Worm (Caenorhabditis elegans) whole organism, L4 larva: ENCODE data around the gene tag-234.

Experiments
- F26F4.8 ChIP-seq: fragments of 200-800 bp; sonication (Bioruptor generic); conservative IDR thresholded peaks from 2 replicates; pipeline ENCODE4 v1.3.6; 2022; ENCODE audit warnings: missing genetic modification characterization, missing compliant biosample characterization
- F44E2.7 ChIP-seq: fragments of 200-800 bp; sonication (Bioruptor generic); IDR thresholded peaks from 2 replicates; pipeline ENCODE4 v2.1.2; 2022; ENCODE audit warnings: missing genetic modification characterization, missing compliant biosample characterization
- ZK337.2 ChIP-seq: fragments of 200-800 bp; sonication (Bioruptor generic); IDR thresholded peaks from 2 replicates; pipeline ENCODE4 v1.3.6; 2022; ENCODE audit warnings: missing genetic modification reagents, missing genetic modification characterization, missing compliant biosample characterization
- aha-1 ChIP-seq: fragments of 150-350 bp; peaks from one replicate; lab custom pipeline; 2014; ENCODE audit warnings: missing biosample characterization, missing genetic modification characterization
- aly-2 ChIP-seq: sonication (generic microtip); optimal IDR thresholded peaks from 2 replicates; lab custom pipeline; 2018; ENCODE audit warnings: missing biosample characterization, missing genetic modification characterization
- attf-4 ChIP-seq: sonication (generic microtip); optimal IDR thresholded peaks from 3 replicates; lab custom pipeline; 2017; ENCODE audit warnings: missing biosample characterization, missing genetic modification characterization
- ceh-32 ChIP-seq: sonication (generic microtip); optimal IDR thresholded peaks from 2 replicates; lab custom pipeline; 2016; ENCODE audit warnings: mild to moderate bottlenecking, missing genetic modification characterization, missing compliant biosample characterization; ENCODE audit not compliant: poor library complexity
- ceh-44 ChIP-seq: fragments of 200-800 bp; sonication (Bioruptor generic); IDR thresholded peaks from 2 replicates; pipeline ENCODE4 v1.3.6; 2022; ENCODE audit warnings: missing genetic modification reagents, missing genetic modification characterization, missing compliant biosample characterization
- ceh-62 ChIP-seq: sonication (generic microtip); optimal IDR thresholded peaks from 2 replicates; lab custom pipeline; 2017; ENCODE audit warnings: missing biosample characterization, missing genetic modification characterization
- ceh-82 ChIP-seq: sonication (generic microtip); optimal IDR thresholded peaks from 2 replicates; lab custom pipeline; 2017; ENCODE audit warnings: missing biosample characterization, missing genetic modification characterization
- ces-1 ChIP-seq: fragments of 150-350 bp; sonication (generic microtip); optimal IDR thresholded peaks from 4 replicates; lab custom pipeline; 2014; ENCODE audit warnings: missing biosample characterization, missing genetic modification reagents, missing genetic modification characterization
- dmd-6 ChIP-seq: fragments of 200-800 bp; sonication (Bioruptor generic); IDR thresholded peaks from 2 replicates; pipeline ENCODE4 v1.3.6; 2022; ENCODE audit warnings: missing genetic modification reagents, missing genetic modification characterization, missing compliant biosample characterization
- dmd-9 ChIP-seq: fragments of 200-800 bp; sonication (Bioruptor generic); IDR thresholded peaks from 2 replicates; pipeline ENCODE4 v1.3.6; 2022; ENCODE audit warnings: missing genetic modification reagents, missing genetic modification characterization, missing compliant biosample characterization
- dpl-1 ChIP-seq: fragments of 150-350 bp; optimal IDR thresholded peaks from 2 replicates; lab custom pipeline; 2014; ENCODE audit warnings: missing biosample characterization, missing genetic modification reagents, missing genetic modification characterization
- duxl-1 ChIP-seq: sonication (generic microtip); optimal IDR thresholded peaks from 2 replicates; lab custom pipeline; 2016; ENCODE audit warnings: mild to moderate bottlenecking, missing genetic modification characterization, moderate library complexity, missing compliant biosample characterization; ENCODE audit not compliant: poor library complexity
- dve-1 ChIP-seq: sonication (generic microtip); optimal IDR thresholded peaks from 2 replicates; lab custom pipeline; 2017; ENCODE audit warnings: antibody characterized with exemption, mild to moderate bottlenecking, missing genetic modification characterization, missing compliant biosample characterization; ENCODE audit not compliant: insufficient read depth
- egl-43 ChIP-seq: fragments of 200-800 bp; sonication (Bioruptor generic); IDR thresholded peaks from 2 replicates; pipeline ENCODE4 v1.3.6; 2022; ENCODE audit warnings: missing genetic modification reagents, missing genetic modification characterization, missing compliant biosample characterization
- gei-8 ChIP-seq: fragments of 200-800 bp; sonication (Bioruptor generic); optimal IDR thresholded peaks from 2 replicates; lab custom pipeline; 2018; ENCODE audit warnings: mild to moderate bottlenecking, missing genetic modification characterization, missing compliant biosample characterization
- hmg-1.1 ChIP-seq: fragments of 200-800 bp; sonication (Bioruptor generic); IDR thresholded peaks from 2 replicates; pipeline ENCODE4 v1.3.6; 2022; ENCODE audit warnings: missing genetic modification reagents, missing genetic modification characterization, missing compliant biosample characterization
- jun-1 ChIP-seq: fragments of 150-350 bp; optimal IDR thresholded peaks from 2 replicates; lab custom pipeline; 2014; ENCODE audit warnings: missing biosample characterization, missing genetic modification reagents, missing genetic modification characterization
- lin-38 ChIP-seq: fragments of 200-800 bp; sonication (Bioruptor generic); IDR thresholded peaks from 2 replicates; pipeline ENCODE4 v1.3.6; 2022; ENCODE audit warnings: missing genetic modification reagents, missing genetic modification characterization, missing compliant biosample characterization
- lin-39 ChIP-seq: fragments of 150-350 bp; optimal IDR thresholded peaks from 2 replicates; lab custom pipeline; 2014; ENCODE audit warnings: missing biosample characterization, missing genetic modification reagents, missing genetic modification characterization
- lir-3 ChIP-seq: sonication (generic microtip); optimal IDR thresholded peaks from 2 replicates; lab custom pipeline; 2016; ENCODE audit warnings: mild to moderate bottlenecking, missing genetic modification characterization, missing compliant biosample characterization
- mep-1 ChIP-seq: fragments of 150-350 bp; sonication (generic microtip); optimal IDR thresholded peaks from 3 replicates; lab custom pipeline; 2014; ENCODE audit warnings: missing biosample characterization, missing genetic modification characterization
- mxl-3 ChIP-seq: fragments of 200-800 bp; sonication (Bioruptor generic); optimal IDR thresholded peaks from 2 replicates; lab custom pipeline; 2018; ENCODE audit warnings: mild to moderate bottlenecking, missing genetic modification characterization, missing compliant biosample characterization
- nhr-10 ChIP-seq: fragments of 150-350 bp; optimal IDR thresholded peaks from 2 replicates; lab custom pipeline; 2014; ENCODE audit warnings: missing biosample characterization, missing genetic modification characterization
- nhr-111 ChIP-seq: fragments of 200-800 bp; sonication (Bioruptor generic); optimal IDR thresholded peaks from 2 replicates; lab custom pipeline; 2018; ENCODE audit warnings: mild to moderate bottlenecking, missing genetic modification characterization, missing compliant biosample characterization
- nhr-25 ChIP-seq: sonication (generic microtip); optimal IDR thresholded peaks from 2 replicates; lab custom pipeline; 2017; ENCODE audit warnings: missing genetic modification characterization, mild to moderate bottlenecking, missing compliant biosample characterization, antibody characterized with exemption, moderate library complexity, borderline replicate concordance; ENCODE audit not compliant: insufficient read depth
- nhr-41 ChIP-seq: fragments of 200-800 bp; sonication (Bioruptor generic); IDR thresholded peaks from 2 replicates; pipeline ENCODE4 v1.3.6; 2022; ENCODE audit warnings: missing genetic modification reagents, missing genetic modification characterization, missing compliant biosample characterization
- nhr-48 ChIP-seq: sonication (generic microtip); optimal IDR thresholded peaks from 2 replicates; lab custom pipeline; 2016; ENCODE audit warnings: mild to moderate bottlenecking, missing genetic modification characterization, missing compliant biosample characterization
- nhr-77 ChIP-seq: fragments of 150-350 bp; optimal IDR thresholded peaks from 2 replicates; lab custom pipeline; 2014; ENCODE audit warnings: missing biosample characterization, missing genetic modification characterization
- pqm-1 ChIP-seq: sonication (generic microtip); optimal IDR thresholded peaks from 2 replicates; lab custom pipeline; 2017; ENCODE audit warnings: missing biosample characterization, missing genetic modification characterization
- set-16 ChIP-seq: fragments of 200-800 bp; sonication (Bioruptor generic); IDR thresholded peaks from 2 replicates; pipeline ENCODE4 v1.3.6; 2022; ENCODE audit warnings: missing genetic modification reagents, missing genetic modification characterization, missing compliant biosample characterization
- skn-1 ChIP-seq: fragments of 150-350 bp; optimal IDR thresholded peaks from 2 replicates; lab custom pipeline; 2014; ENCODE audit warnings: missing biosample characterization, missing genetic modification characterization
- spr-1 ChIP-seq: sonication (generic microtip); optimal IDR thresholded peaks from 2 replicates; lab custom pipeline; 2016; ENCODE audit warnings: mild to moderate bottlenecking, missing genetic modification characterization, missing compliant biosample characterization
- tra-1 ChIP-seq: fragments of 200-800 bp; sonication (Bioruptor generic); IDR thresholded peaks from 2 replicates; pipeline ENCODE4 v1.3.6; 2022; ENCODE audit warnings: missing genetic modification reagents, missing genetic modification characterization, missing compliant biosample characterization
- unc-130 ChIP-seq: sonication (generic microtip); optimal IDR thresholded peaks from 2 replicates; lab custom pipeline; 2016; ENCODE audit warnings: missing genetic modification reagents, missing genetic modification characterization, missing compliant biosample characterization
- unc-39 ChIP-seq: sonication (generic microtip); optimal IDR thresholded peaks from 2 replicates; lab custom pipeline; 2017; ENCODE audit warnings: missing biosample characterization, missing genetic modification characterization
- unc-62 ChIP-seq, 3 experiments: fragments of 150-350 bp in 1 of 3; sonication (generic microtip); optimal IDR thresholded peaks in 2 of 3; peaks in 1 of 3; 1 replicate in 1 of 3; 2 replicates in 2 of 3; lab custom pipeline; 2014 to 2017; ENCODE audit warnings: missing biosample characterization in 3 of 3, missing genetic modification characterization in 3 of 3, missing genetic modification reagents in 3 of 3, missing genotype in 1 of 3
- zag-1 ChIP-seq: fragments of 150-350 bp; optimal IDR thresholded peaks from 2 replicates; lab custom pipeline; 2014; ENCODE audit warnings: missing biosample characterization, missing genetic modification characterization
- zip-11 ChIP-seq: fragments of 200-800 bp; sonication (Bioruptor generic); IDR thresholded peaks from 2 replicates; pipeline ENCODE4 v1.3.6; 2022; ENCODE audit warnings: missing genetic modification characterization, missing compliant biosample characterization
- zip-2 ChIP-seq: fragments of 150-350 bp; optimal IDR thresholded peaks from 2 replicates; lab custom pipeline; 2014; ENCODE audit warnings: missing biosample characterization, missing genetic modification characterization
- ztf-7 ChIP-seq: fragments of 150-350 bp; optimal IDR thresholded peaks from 2 replicates; lab custom pipeline; 2014; ENCODE audit warnings: missing biosample characterization, missing genetic modification characterization

tag-234 gene

ce11 chrII:5829940-5830424 is 34.0 kb upstream of the tag-234 start, which contains the start of gene col-74 (continued):
- no peak for TF ChIP-seq ztf-7 (tag; lab: Kevin White, UChicago)
- no peak for TF ChIP-seq aly-2
- TF ChIP-seq zip-2 = no peak
- no peak for TF ChIP-seq pqm-1 (tag; lab: Kevin White, UChicago)
- TF ChIP-seq dpl-1 = no peak
- TF ChIP-seq unc-130 (GFP tag; lab: Kevin White, UChicago) = no peak
- no peak for TF ChIP-seq skn-1 (tag; lab: Kevin White, UChicago)
- TF ChIP-seq tra-1 (GFP tag; lab: Robert Waterston, UW) = no peak
- TF ChIP-seq lin-39 (tag; lab: Kevin White, UChicago) = no peak
- peak; percentile 56 for TF ChIP-seq dve-1 (tag; lab: Kevin White, UChicago)
- no peak for TF ChIP-seq nhr-41 (GFP tag; lab: Robert Waterston, UW)
- no peak for TF ChIP-seq mxl-3 (GFP tag; lab: Kevin White, UChicago)
- no peak for TF ChIP-seq nhr-48 (tag; lab: Kevin White, UChicago)
- no peak for TF ChIP-seq ceh-32
- no peak for TF ChIP-seq nhr-111
- TF ChIP-seq unc-62 (GFP tag; optimal IDR thresholded peaks at IDR 0.05 in 1 of 2; lab: Kevin White, UChicago) = peak in 1 of 2 experiments; percentile 2
- TF ChIP-seq unc-62 (tag; optimal IDR thresholded peaks at IDR 0.05; lab: Kevin White, UChicago) = no peak
- TF ChIP-seq egl-43 = no peak
- no peak for TF ChIP-seq unc-39
- no peak for TF ChIP-seq ceh-62 (tag; lab: Kevin White, UChicago)
- TF ChIP-seq F44E2.7 (GFP tag; lab: Robert Waterston, UW) = no peak
- no peak for TF ChIP-seq zip-11 (GFP tag; lab: Robert Waterston, UW)
- TF ChIP-seq, all 104 proteins: peak for 5

- TF ChIP-seq set-16 (GFP tag; lab: Robert Waterston, UW) (peak; percentile 79), nhr-10 (tag; lab: Kevin White, UChicago) (no peak)
Measured at ce11 chrII:5831373-5831772, 32.6 kb upstream of the tag-234 start.

ce11 chrII:5833136-5833535 is 30.9 kb upstream of the tag-234 start, which contains the start of gene gtap-1:
Gene gtap-1, minus strand, starts transcription at chrII:5833236.
- TF ChIP-seq zag-1 (tag; lab: Kevin White, UChicago) (no peak), lir-3 (tag; lab: Kevin White, UChicago) (no peak), ztf-7 (tag; lab: Kevin White, UChicago) (no peak), pqm-1 (tag; lab: Kevin White, UChicago) (no peak), zip-11 (GFP tag; lab: Robert Waterston, UW) (no peak), ces-1 (GFP tag; lab: Kevin White, UChicago) (no peak)

- TF ChIP-seq gei-8 (no peak), aha-1 (tag; lab: Kevin White, UChicago) (peak; percentile 93)
Measured at ce11 chrII:5835146-5835545, 28.8 kb upstream of the tag-234 start.

ce11 chrII:5836153-5836719 is 27.8 kb upstream of the tag-234 start, which contains the start of gene fzo-1:
Gene fzo-1, minus strand, starts transcription at chrII:5836203.
- TF ChIP-seq ceh-82 (tag; lab: Kevin White, UChicago) (no peak), mep-1 (tag; lab: Kevin White, UChicago) (peak; percentile 19), dmd-6 (no peak), ceh-44 (GFP tag; lab: Robert Waterston, UW) (no peak), nhr-77 (no peak), jun-1 (no peak), unc-130 (GFP tag; lab: Kevin White, UChicago) (peak; percentile 41), ZK337.2 (GFP tag; lab: Robert Waterston, UW) (no peak), lin-38 (GFP tag; lab: Robert Waterston, UW) (no peak; the same call in none of the 2 replicates), F26F4.8 (GFP tag; lab: Robert Waterston, UW) (no peak), nhr-25 (tag; lab: Kevin White, UChicago) (no peak), dmd-9 (GFP tag; lab: Robert Waterston, UW) (no peak), dve-1 (tag; lab: Kevin White, UChicago) (peak; percentile 8), spr-1 (tag; lab: Kevin White, UChicago) (no peak), nhr-111 (no peak), duxl-1 (tag; lab: Kevin White, UChicago) (no peak), aha-1 (tag; lab: Kevin White, UChicago) (peak; percentile 22), hmg-1.1 (GFP tag; lab: Robert Waterston, UW) (no peak), attf-4 (tag; lab: Kevin White, UChicago) (no peak), zag-1 (tag; lab: Kevin White, UChicago) (no peak)
